Worm (Caenorhabditis elegans) whole organism, L4/young adult: Measurements from ENCODE around the gene frpr-6.

Source experiments
- dao-5 ChIP-seq: sonication (generic microtip); optimal IDR thresholded peaks from 2 replicates; lab custom pipeline; 2016; ENCODE audit warnings: missing genotype, missing genetic modification characterization, moderate library complexity, missing compliant biosample characterization
- him-1 ChIP-seq: sonication (generic microtip); optimal IDR thresholded peaks from 2 replicates; lab custom pipeline; 2016; ENCODE audit warnings: missing genotype, missing genetic modification reagents, missing genetic modification characterization, missing compliant biosample characterization

- TF ChIP-seq him-1 (tag; lab: Kevin White, UChicago) = no peak
- no peak for TF ChIP-seq dao-5 (tag; lab: Kevin White, UChicago)
These were observed 31.1 kb upstream of the frpr-6 start, which contains the start of gene F21C10.1 for ce11 chrV:9132043-9132442.
